Fruit fly (Drosophila melanogaster): Measurements from ENCODE around the gene Ndfip.
A peak's percentile ranks its signal among the peaks of the same experiment; 100 is the strongest.

Gene Ndfip

DNA sequence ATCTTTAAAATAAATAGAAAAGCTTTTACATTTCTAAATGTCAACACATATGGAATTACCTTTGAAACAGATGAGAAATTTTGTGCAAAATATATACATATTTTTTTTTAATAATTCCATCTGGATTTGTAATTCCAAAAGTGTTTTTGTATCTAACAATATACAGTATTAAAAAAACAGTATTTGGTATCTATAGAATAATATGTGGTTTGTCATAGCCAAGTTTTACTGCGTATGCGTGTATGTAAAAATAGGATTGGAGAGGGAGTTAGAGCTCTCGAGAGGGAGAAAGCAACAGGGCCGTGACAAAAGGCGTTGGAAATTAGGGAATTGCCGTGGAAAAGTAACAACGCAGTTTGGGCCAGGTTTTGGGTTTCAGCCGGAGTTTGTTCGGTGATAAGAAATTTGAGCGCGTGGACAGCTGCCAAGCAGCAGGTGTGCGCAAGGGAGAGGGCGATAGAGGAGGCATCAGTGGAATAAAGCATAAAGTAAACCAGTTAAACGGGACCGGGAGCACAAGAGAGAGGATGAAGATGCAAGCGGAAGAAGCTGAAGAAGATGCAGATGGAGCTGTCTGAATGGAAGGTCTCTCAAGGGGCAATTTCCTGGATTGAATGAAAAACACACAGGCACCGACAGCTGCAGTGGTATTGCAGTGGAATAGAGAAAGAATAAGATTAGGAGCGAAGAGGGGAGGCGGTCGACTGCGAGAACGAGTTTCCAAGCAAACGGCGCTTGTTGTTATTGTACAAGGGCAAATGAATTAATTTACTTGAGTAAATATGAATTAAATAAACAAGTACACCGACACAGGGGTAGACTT, 991 bp downstream of the Ndfip start (continued):
- TF ChIP-seq Smox (GFP tag; optimal IDR thresholded peaks at IDR 0.05) (peak; percentile 6), CG6808 (GFP tag; optimal IDR thresholded peaks at IDR 0.05) (peak; percentile 13), CG11294 (GFP tag; IDR thresholded peaks at IDR 0.05) (no peak), Hr4 (GFP tag; optimal IDR thresholded peaks at IDR 0.05) (peak; percentile 21), CG34406 (GFP tag; optimal IDR thresholded peaks at IDR 0.05) (no peak), fd85E (GFP tag; optimal IDR thresholded peaks at IDR 0.05) (peak; percentile 18), vri (GFP tag; optimal IDR thresholded peaks at IDR 0.05) (peak; percentile 56), CG6854 (GFP tag; optimal IDR thresholded peaks at IDR 0.05) (peak; percentile 53), dac (GFP tag; optimal IDR thresholded peaks at IDR 0.05) (no peak), cyc (GFP tag; optimal IDR thresholded peaks at IDR 0.05) (peak; percentile 28), spab (GFP tag; optimal IDR thresholded peaks at IDR 0.05) (no peak), CG11762 (GFP tag; optimal IDR thresholded peaks at IDR 0.05; ENCODE audit: insufficient read depth) (peak; percentile 42), lz (GFP tag; optimal IDR thresholded peaks at IDR 0.05) (peak; percentile 0), topi (GFP tag; optimal IDR thresholded peaks at IDR 0.05) (peak; percentile 35), CG8119 (GFP tag; IDR thresholded peaks at IDR 0.05) (no peak), CG15336 (GFP tag; IDR thresholded peaks at IDR 0.05) (0 out of 2 replicates have a peak, but pooled peaks have one; percentile 15), CG8319 (GFP tag; optimal IDR thresholded peaks at IDR 0.05) (no peak), Hr39 (GFP tag; optimal IDR thresholded peaks at IDR 0.05) (no peak), Lpt (GFP tag; optimal IDR thresholded peaks at IDR 0.05) (no peak), CG6163 (GFP tag; IDR thresholded peaks at IDR 0.05) (peak; percentile 31; the same call in 1 of the 3 replicates), ss (GFP tag; optimal IDR thresholded peaks at IDR 0.05) (peak; percentile 17 to 26), fd59A (GFP tag; optimal IDR thresholded peaks at IDR 0.05) (peak; percentile 2), Met (GFP tag; optimal IDR thresholded peaks at IDR 0.05) (peak; percentile 14), CG4318 (GFP tag; optimal IDR thresholded peaks at IDR 0.05) (no peak), CG11902 (GFP tag; optimal IDR thresholded peaks at IDR 0.05) (no peak), pdm3 (GFP tag; optimal IDR thresholded peaks at IDR 0.05) (no peak), CG16779 (tag; optimal IDR thresholded peaks at IDR 0.05) (no peak), dsx (GFP tag; optimal IDR thresholded peaks at IDR 0.05; ENCODE audit: poor library complexity, severe bottlenecking) (no peak), CG7368 (GFP tag; optimal IDR thresholded peaks at IDR 0.05) (peak; percentile 41), CG9139 (GFP tag; optimal IDR thresholded peaks at IDR 0.05) (no peak), Eip78C (GFP tag) (peak; percentile 77), CG32006 (GFP tag; optimal IDR thresholded peaks at IDR 0.05) (peak; percentile 32), CG10669 (GFP tag; optimal IDR thresholded peaks at IDR 0.05) (peak; percentile 59), svp (GFP tag) (peak; percentile 64), Ets96B (tag; optimal IDR thresholded peaks at IDR 0.05) (no peak), CG8632 (GFP tag; optimal IDR thresholded peaks at IDR 0.05) (no peak), fkh (GFP tag; optimal IDR thresholded peaks at IDR 0.05) (peak; percentile 90), CG3919 (GFP tag; optimal IDR thresholded peaks at IDR 0.05) (peak; percentile 49), net (GFP tag; optimal IDR thresholded peaks at IDR 0.05) (peak; percentile 13), Hr38 (GFP tag; optimal IDR thresholded peaks at IDR 0.05) (no peak), CG6276 (GFP tag; optimal IDR thresholded peaks at IDR 0.05) (no peak)
